Fruit fly (Drosophila melanogaster) whole organism, prepupa: ENCODE results near the gene Adck5.

Source experiments
- CG11902 ChIP-seq: fragments of 200-800 bp; sonication (Bioruptor generic); optimal IDR thresholded peaks from 3 replicates; lab custom pipeline; 2016; ENCODE audit warnings: missing biosample characterization, missing genetic modification characterization
- CG32006 ChIP-seq: fragments of 200-800 bp; sonication (Bioruptor generic); optimal IDR thresholded peaks from 3 replicates; lab custom pipeline; 2017; ENCODE audit warnings: missing biosample characterization, mild to moderate bottlenecking, missing genetic modification characterization
- CG34406 ChIP-seq: fragments of 200-800 bp; sonication (Bioruptor generic); optimal IDR thresholded peaks from 3 replicates; lab custom pipeline; 2016; ENCODE audit warnings: missing biosample characterization, missing genetic modification characterization
- CG6276 ChIP-seq: fragments of 200-800 bp; sonication (Bioruptor generic); optimal IDR thresholded peaks from 2 replicates; lab custom pipeline; 2017; ENCODE audit warnings: missing biosample characterization, mild to moderate bottlenecking, missing genetic modification characterization
- CG8632 ChIP-seq: fragments of 200-800 bp; sonication (Bioruptor generic); optimal IDR thresholded peaks from 3 replicates; lab custom pipeline; 2016; ENCODE audit warnings: missing biosample characterization, missing genetic modification characterization
- CG9139 ChIP-seq: fragments of 200-800 bp; sonication (Bioruptor generic); optimal IDR thresholded peaks from 3 replicates; lab custom pipeline; 2017; ENCODE audit warnings: missing biosample characterization, mild to moderate bottlenecking, missing genetic modification characterization
- Hr39 ChIP-seq: fragments of 200-800 bp; sonication (Bioruptor generic); optimal IDR thresholded peaks from 2 replicates; lab custom pipeline; 2016; ENCODE audit warnings: missing biosample characterization, missing genetic modification characterization
- Met ChIP-seq: fragments of 200-800 bp; sonication (Bioruptor generic); optimal IDR thresholded peaks from 3 replicates; lab custom pipeline; 2016; ENCODE audit warnings: missing biosample characterization, missing genetic modification characterization
- acj6 ChIP-seq: fragments of 200-800 bp; sonication (Bioruptor generic); optimal IDR thresholded peaks from 3 replicates; lab custom pipeline; 2016; ENCODE audit warnings: missing biosample characterization, missing genetic modification characterization
- eg ChIP-seq: fragments of 200-800 bp; sonication (Bioruptor generic); IDR thresholded peaks from 3 replicates; pipeline ENCODE4 v1.3.6; 2022; ENCODE audit warnings: missing biosample characterization, missing genetic modification characterization

dm6 chr3L:11204852-11205251 is 35.2 kb downstream of the Adck5 start:
- no peak for TF ChIP-seq CG9139 (GFP tag; lab: Kevin White, UChicago)
- no peak for TF ChIP-seq CG11902
- TF ChIP-seq CG34406 (GFP tag; lab: Kevin White, UChicago), result no peak
- no peak for TF ChIP-seq acj6 (GFP tag; lab: Kevin White, UChicago)
- TF ChIP-seq CG32006, result no peak
- no peak for TF ChIP-seq CG6276 (GFP tag; lab: Kevin White, UChicago)
- TF ChIP-seq CG8632 (GFP tag; lab: Kevin White, UChicago), result no peak
- TF ChIP-seq Hr39 (GFP tag; lab: Kevin White, UChicago), result no peak
- no peak for TF ChIP-seq Met (GFP tag; lab: Kevin White, UChicago)
- TF ChIP-seq eg, result 0 out of 3 replicates have a peak, but pooled peaks have one; percentile 11
